Worm (Caenorhabditis elegans): ENCODE measurements around the gene C37C3.11.

DNA sequence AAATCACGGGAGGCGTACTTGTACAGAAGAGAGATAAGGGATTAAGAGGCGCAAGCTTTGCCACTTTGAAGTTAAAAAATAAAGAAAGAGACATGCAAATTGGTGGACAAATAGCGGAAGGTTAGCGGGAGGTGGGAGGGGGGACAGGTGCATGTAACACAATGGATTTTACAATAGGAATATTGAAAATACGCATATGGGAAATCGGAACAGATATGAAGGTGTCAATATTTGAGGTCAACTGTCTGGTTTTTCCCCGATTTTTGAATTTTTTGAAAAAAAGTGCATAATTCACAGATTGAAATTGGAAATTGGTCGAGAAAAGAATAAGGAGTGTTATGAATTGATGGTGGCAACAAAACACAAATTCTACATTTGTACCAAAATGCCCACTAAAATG lies 2.8 kb downstream of the C37C3.11 start, which contains the start of gene C37C3.17:
- TF ChIP-seq hlh-30 (tag; optimal IDR thresholded peaks at IDR 0.05; ENCODE audit: insufficient read depth) = no peak
- TF ChIP-seq unc-62 (GFP tag; optimal IDR thresholded peaks at IDR 0.05 in 1 of 2) = no peak
- no peak for TF ChIP-seq unc-62 (tag; optimal IDR thresholded peaks at IDR 0.05)
- no peak for TF ChIP-seq ama-1 (optimal IDR thresholded peaks at IDR 0.05)
- TF ChIP-seq fkh-10 (GFP tag; optimal IDR thresholded peaks at IDR 0.05) = no peak

Measured in whole organism, L4 larva.